Fruit fly (Drosophila melanogaster) whole organism, embryonic: ENCODE results near the gene CG2931.
A peak's percentile ranks its signal among the peaks of the same experiment; 100 is the strongest.

Experiments
- Abd-B ChIP-seq: fragments of 200-800 bp; sonication (Bioruptor generic); optimal IDR thresholded peaks from 2 replicates; lab custom pipeline; 2018; ENCODE audit warnings: missing biosample characterization, mild to moderate bottlenecking, missing genetic modification characterization, moderate library complexity
- B-H1 ChIP-seq: fragments of 200-800 bp; sonication (Bioruptor generic); IDR thresholded peaks from 3 replicates; pipeline ENCODE4 v1.3.6; 2022; ENCODE audit warnings: missing biosample characterization, missing genetic modification characterization
- CG1024 ChIP-seq: fragments of 200-800 bp; sonication (Bioruptor generic); IDR thresholded peaks from 2 replicates; pipeline ENCODE4 v1.3.6; 2022; ENCODE audit warnings: missing biosample characterization, missing genetic modification characterization
- CG10431 ChIP-seq: fragments of 200-800 bp; sonication (Bioruptor generic); optimal IDR thresholded peaks from 3 replicates; lab custom pipeline; 2018; ENCODE audit warnings: missing biosample characterization, mild to moderate bottlenecking, missing genetic modification characterization
- CG10462 ChIP-seq: fragments of 200-800 bp; sonication (Bioruptor generic); optimal IDR thresholded peaks from 2 replicates; lab custom pipeline; 2016; ENCODE audit warnings: missing biosample characterization, missing genetic modification characterization
- CG11085 ChIP-seq: fragments of 200-800 bp; sonication (Bioruptor generic); IDR thresholded peaks from 2 replicates; pipeline ENCODE4 v1.3.6; 2022; ENCODE audit warnings: missing biosample characterization, missing genetic modification characterization
- CG11560 ChIP-seq: fragments of 200-800 bp; sonication (Bioruptor generic); IDR thresholded peaks from 3 replicates; pipeline ENCODE4 v1.3.6; 2022; ENCODE audit warnings: missing biosample characterization, missing genetic modification characterization
- CG11695 ChIP-seq: fragments of 200-800 bp; sonication (Bioruptor generic); IDR thresholded peaks from 3 replicates; pipeline ENCODE4 v1.3.6; 2022; ENCODE audit warnings: missing biosample characterization, missing genetic modification characterization
- CG14965 ChIP-seq: fragments of 200-800 bp; sonication (Bioruptor generic); optimal IDR thresholded peaks from 2 replicates; lab custom pipeline; 2016; ENCODE audit warnings: missing biosample characterization, missing genetic modification characterization, borderline replicate concordance
- CG15479 ChIP-seq: fragments of 200-800 bp; sonication (Bioruptor generic); optimal IDR thresholded peaks from 3 replicates; lab custom pipeline; 2019; ENCODE audit warnings: missing biosample characterization, mild to moderate bottlenecking, missing genetic modification characterization, moderate library complexity
- CG17186 ChIP-seq: fragments of 200-800 bp; sonication (Bioruptor generic); optimal IDR thresholded peaks from 3 replicates; lab custom pipeline; 2017; ENCODE audit warnings: missing biosample characterization, missing genetic modification reagents, missing genetic modification characterization
- CG1832 ChIP-seq: fragments of 200-800 bp; sonication (Bioruptor generic); optimal IDR thresholded peaks from 2 replicates; lab custom pipeline; 2017; ENCODE audit warnings: missing biosample characterization, mild to moderate bottlenecking, missing genetic modification characterization, inconsistent platforms
- CG2129 ChIP-seq: fragments of 200-800 bp; sonication (Bioruptor generic); IDR thresholded peaks from 2 replicates; pipeline ENCODE4 v1.3.6; 2022; ENCODE audit warnings: missing biosample characterization, missing genetic modification characterization; ENCODE audit not compliant: partially characterized antibody
- CG2875 ChIP-seq: fragments of 200-800 bp; sonication (Bioruptor generic); optimal IDR thresholded peaks from 2 replicates; lab custom pipeline; 2017; ENCODE audit warnings: missing biosample characterization, mild to moderate bottlenecking, missing genetic modification characterization, missing genetic modification reagents
- CG31224 ChIP-seq: fragments of 200-800 bp; sonication (Bioruptor generic); IDR thresholded peaks from 2 replicates; pipeline ENCODE4 v1.3.6; 2022; ENCODE audit warnings: missing biosample characterization, missing genetic modification characterization
- CG33213 ChIP-seq: fragments of 200-800 bp; sonication (Bioruptor generic); optimal IDR thresholded peaks from 3 replicates; lab custom pipeline; 2016; ENCODE audit warnings: missing biosample characterization, missing genetic modification characterization
- CG34422 ChIP-seq: fragments of 200-800 bp; sonication (Bioruptor generic); IDR thresholded peaks from 3 replicates; pipeline ENCODE4 v1.3.6; 2022; ENCODE audit warnings: missing biosample characterization, missing genetic modification characterization
- CG4328 ChIP-seq: fragments of 200-800 bp; sonication (Bioruptor generic); optimal IDR thresholded peaks from 3 replicates; lab custom pipeline; 2017; ENCODE audit warnings: missing biosample characterization, missing genetic modification reagents, missing genetic modification characterization
- CG6689 ChIP-seq: fragments of 200-800 bp; sonication (Bioruptor generic); IDR thresholded peaks from 2 replicates; pipeline ENCODE4 v1.3.6; 2022; ENCODE audit warnings: missing biosample characterization, missing genetic modification characterization
- CG6813 ChIP-seq: fragments of 200-800 bp; sonication (Bioruptor generic); optimal IDR thresholded peaks from 2 replicates; lab custom pipeline; 2017; ENCODE audit warnings: missing biosample characterization, missing genetic modification characterization, mild to moderate bottlenecking, moderate library complexity, missing genetic modification reagents
- CG6854 ChIP-seq: fragments of 200-800 bp; sonication (Bioruptor generic); optimal IDR thresholded peaks from 3 replicates; lab custom pipeline; 2017; ENCODE audit warnings: missing biosample characterization, mild to moderate bottlenecking, missing genetic modification characterization
- CG7556 ChIP-seq: fragments of 200-800 bp; sonication (Bioruptor generic); optimal IDR thresholded peaks from 2 replicates; lab custom pipeline; 2017; ENCODE audit warnings: missing biosample characterization, mild to moderate bottlenecking, missing genetic modification characterization
- CG9876 ChIP-seq: fragments of 200-800 bp; sonication (Bioruptor generic); optimal IDR thresholded peaks from 2 replicates; lab custom pipeline; 2016; ENCODE audit warnings: missing biosample characterization, missing genetic modification characterization
- CkIIα-i1 ChIP-seq: fragments of 200-800 bp; sonication (Bioruptor generic); IDR thresholded peaks from 2 replicates; pipeline ENCODE4 v1.3.6; 2022; ENCODE audit warnings: missing biosample characterization, missing genetic modification characterization
- CrebB ChIP-seq: fragments of 200-800 bp; sonication (Bioruptor generic); optimal IDR thresholded peaks from 3 replicates; lab custom pipeline; 2018; ENCODE audit warnings: missing biosample characterization, mild to moderate bottlenecking, missing genetic modification characterization
- D ChIP-seq, 2 experiments: fragments of 200-800 bp in 1 of 2; fragments of >200 bp in 1 of 2; sonication (Bioruptor generic) in 1 of 2; optimal IDR thresholded peaks; 2 replicates in 1 of 2; 3 replicates in 1 of 2; lab custom pipeline; 2017; ENCODE audit warnings: mild to moderate bottlenecking in 1 of 2, missing biosample characterization in 1 of 2, missing genetic modification characterization in 1 of 2, missing genetic modification reagents in 1 of 2
- Fer1 ChIP-seq: fragments of 200-800 bp; sonication (Bioruptor generic); optimal IDR thresholded peaks from 2 replicates; lab custom pipeline; 2017; ENCODE audit warnings: missing biosample characterization, mild to moderate bottlenecking, missing genetic modification characterization
- Hmr ChIP-seq: fragments of 200-800 bp; sonication (Bioruptor generic); optimal IDR thresholded peaks from 3 replicates; lab custom pipeline; 2017; ENCODE audit warnings: mild to moderate bottlenecking, missing biosample characterization, missing genetic modification reagents, missing genetic modification characterization
- Hr78 ChIP-seq, 2 experiments: fragments of 200-800 bp in 1 of 2; fragments of >200 bp in 1 of 2; sonication (Bioruptor generic) in 1 of 2; optimal IDR thresholded peaks; 2 replicates each; lab custom pipeline; 2017 to 2019; ENCODE audit warnings: missing biosample characterization in 2 of 2, missing genetic modification characterization in 2 of 2, mild to moderate bottlenecking in 1 of 2, moderate library complexity in 1 of 2
- MESR4 ChIP-seq: fragments of 200-800 bp; sonication (Bioruptor generic); optimal IDR thresholded peaks from 2 replicates; lab custom pipeline; 2018; ENCODE audit warnings: missing biosample characterization, mild to moderate bottlenecking, missing genetic modification characterization, moderate library complexity
- Med ChIP-seq: fragments of 200-800 bp; sonication (Bioruptor generic); peaks from one replicate; lab custom pipeline; 2016; ENCODE audit warnings: missing biosample characterization, missing genetic modification characterization, mild to moderate bottlenecking, inconsistent platforms, moderate library complexity
- Neu2 ChIP-seq: fragments of 200-800 bp; sonication (Bioruptor generic); optimal IDR thresholded peaks from 3 replicates; lab custom pipeline; 2016; ENCODE audit warnings: missing biosample characterization, missing genetic modification characterization, borderline replicate concordance
- Sox102F ChIP-seq: fragments of 200-800 bp; sonication (Bioruptor generic); optimal IDR thresholded peaks from 2 replicates; lab custom pipeline; 2018; ENCODE audit warnings: missing biosample characterization, mild to moderate bottlenecking, missing genetic modification characterization, moderate library complexity
- al ChIP-seq: fragments of 200-800 bp; sonication (Bioruptor generic); IDR thresholded peaks from 2 replicates; pipeline ENCODE4 v1.3.6; 2022; ENCODE audit warnings: missing biosample characterization, missing genetic modification characterization
- aop ChIP-seq: fragments of 200-800 bp; sonication (Bioruptor generic); IDR thresholded peaks from 2 replicates; pipeline ENCODE4 v1.3.6; 2022; ENCODE audit warnings: missing biosample characterization, missing genetic modification characterization
- crol ChIP-seq: fragments of 200-800 bp; sonication (Bioruptor generic); IDR thresholded peaks from 2 replicates; pipeline ENCODE4 v1.3.6; 2022; ENCODE audit warnings: missing biosample characterization, missing genetic modification characterization
- fd64A ChIP-seq: fragments of 200-800 bp; sonication (Bioruptor generic); optimal IDR thresholded peaks from 3 replicates; lab custom pipeline; 2018; ENCODE audit warnings: missing biosample characterization, mild to moderate bottlenecking, missing genetic modification characterization
- gfzf ChIP-seq: fragments of 200-800 bp; sonication (Bioruptor generic); optimal IDR thresholded peaks from 2 replicates; lab custom pipeline; 2016; ENCODE audit warnings: missing biosample characterization, mild to moderate bottlenecking, missing genetic modification characterization, moderate library complexity
- insv ChIP-seq, 2 experiments: fragments of 200-800 bp; sonication (Bioruptor generic); optimal IDR thresholded peaks; 3 replicates each; lab custom pipeline; 2016 to 2018; ENCODE audit warnings: missing biosample characterization in 2 of 2, missing genetic modification characterization in 2 of 2
- kay ChIP-seq: fragments of 200-800 bp; sonication (Bioruptor generic); optimal IDR thresholded peaks from 2 replicates; lab custom pipeline; 2016; ENCODE audit warnings: missing biosample characterization, missing genetic modification characterization
- knrl ChIP-seq: fragments of 200-800 bp; sonication (Bioruptor generic); IDR thresholded peaks from 3 replicates; pipeline ENCODE4 v1.3.6; 2022; ENCODE audit warnings: missing biosample characterization, missing genetic modification characterization; ENCODE audit not compliant: partially characterized antibody
- mirr ChIP-seq: fragments of 200-800 bp; sonication (Bioruptor generic); optimal IDR thresholded peaks from 3 replicates; lab custom pipeline; 2018; ENCODE audit warnings: missing biosample characterization, mild to moderate bottlenecking, missing genetic modification characterization
- odd ChIP-seq: fragments of 200-800 bp; sonication (Bioruptor generic); optimal IDR thresholded peaks from 2 replicates; lab custom pipeline; 2017; ENCODE audit warnings: missing biosample characterization, mild to moderate bottlenecking, missing genetic modification characterization
- rib ChIP-seq: fragments of 200-800 bp; sonication (Bioruptor generic); IDR thresholded peaks from 2 replicates; pipeline ENCODE4 v1.3.6; 2022; ENCODE audit warnings: missing biosample characterization, missing genetic modification characterization
- seq ChIP-seq: fragments of 200-800 bp; sonication (Bioruptor generic); IDR thresholded peaks from 2 replicates; pipeline ENCODE4 v1.3.6; 2022; ENCODE audit warnings: missing biosample characterization, missing genetic modification characterization
- slou ChIP-seq: fragments of 200-800 bp; sonication (Bioruptor generic); optimal IDR thresholded peaks from 3 replicates; lab custom pipeline; 2016; ENCODE audit warnings: missing biosample characterization, missing genetic modification characterization
- so ChIP-seq: fragments of 200-800 bp; sonication (Bioruptor generic); IDR thresholded peaks from 3 replicates; pipeline ENCODE4 v1.3.6; 2022; ENCODE audit warnings: missing biosample characterization, missing genetic modification characterization
- vnd ChIP-seq: fragments of 200-800 bp; sonication (Bioruptor generic); IDR thresholded peaks from 3 replicates; pipeline ENCODE4 v1.3.6; 2022; ENCODE audit warnings: missing biosample characterization, missing genetic modification characterization; ENCODE audit not compliant: partially characterized antibody
- wek ChIP-seq: fragments of 200-800 bp; sonication (Bioruptor generic); optimal IDR thresholded peaks from 3 replicates; lab custom pipeline; 2018; ENCODE audit warnings: missing biosample characterization, mild to moderate bottlenecking, missing genetic modification characterization, moderate library complexity

Gene CG2931

dm6 chr3R:5612372-5613113 lies 44.1 kb upstream of the CG2931 start, which contains the start of gene Rga (continued):
- TF ChIP-seq CrebB (tag; lab: Kevin White, UChicago): no peak
- TF ChIP-seq Hmr: no peak
- no peak for TF ChIP-seq Neu2 (GFP tag; lab: Kevin White, UChicago)
- no peak for TF ChIP-seq crol (GFP tag; lab: Robert Waterston, UW)
- peak; percentile 56 for TF ChIP-seq CG1832 (GFP tag; lab: Kevin White, UChicago)
- no peak for TF ChIP-seq mirr (GFP tag; lab: Kevin White, UChicago)
- no peak for TF ChIP-seq CG6813
- TF ChIP-seq CkIIα-i1 (GFP tag; lab: Robert Waterston, UW): no peak
- TF ChIP-seq kay (GFP tag; lab: Kevin White, UChicago): no peak
- no peak for TF ChIP-seq knrl (GFP tag; lab: Robert Waterston, UW)
- peak; percentile 5 for TF ChIP-seq CG7556 (GFP tag; lab: Kevin White, UChicago)
- no peak for TF ChIP-seq so (GFP tag; lab: Robert Waterston, UW)
- TF ChIP-seq Hr78 (GFP tag; optimal IDR thresholded peaks at IDR 0.05; lab: Kevin White, UChicago): peak in 1 of 2 experiments; percentile 63
- no peak for TF ChIP-seq CG11085 (GFP tag; lab: Robert Waterston, UW)
- TF ChIP-seq CG2875: no peak
- TF ChIP-seq CG33213 (GFP tag; lab: Kevin White, UChicago): no peak
- TF ChIP-seq CG11695 (GFP tag; lab: Robert Waterston, UW): peak; percentile 79
- no peak for TF ChIP-seq CG9876
- TF ChIP-seq CG15479 (GFP tag; lab: Kevin White, UChicago): peak; percentile 99
- no peak for TF ChIP-seq rib (GFP tag; lab: Robert Waterston, UW)
- TF ChIP-seq gfzf (GFP tag; lab: Kevin White, UChicago): no peak
- TF ChIP-seq Med (GFP tag; lab: Kevin White, UChicago): peak; percentile 30
- TF ChIP-seq CG4328 (GFP tag; lab: Kevin White, UChicago): no peak
- no peak for TF ChIP-seq B-H1 (GFP tag; lab: Robert Waterston, UW)
- peak; percentile 20 for TF ChIP-seq Fer1 (GFP tag; lab: Kevin White, UChicago)
- peak in 1 of 2 experiments; percentile 36 for TF ChIP-seq insv (GFP tag; optimal IDR thresholded peaks at IDR 0.05; lab: Kevin White, UChicago)
- TF ChIP-seq slou: no peak
- TF ChIP-seq CG6854 (GFP tag; lab: Kevin White, UChicago): peak; percentile 6
- no peak for TF ChIP-seq aop
- TF ChIP-seq al: no peak
- TF ChIP-seq fd64A (GFP tag; lab: Kevin White, UChicago): no peak
- no peak for TF ChIP-seq CG11560 (tag; lab: Robert Waterston, UW)
- no peak for TF ChIP-seq CG14965
- TF ChIP-seq Sox102F (GFP tag; lab: Kevin White, UChicago): no peak
- TF ChIP-seq CG1024 (GFP tag; lab: Robert Waterston, UW): no peak
- TF ChIP-seq CG6689: no peak
- no peak for TF ChIP-seq seq (GFP tag; lab: Robert Waterston, UW)
- no peak for TF ChIP-seq vnd (GFP tag; lab: Robert Waterston, UW)
- no peak for TF ChIP-seq D (optimal IDR thresholded peaks at IDR 0.05; lab: Kevin White, UChicago)
- TF ChIP-seq D (GFP tag; optimal IDR thresholded peaks at IDR 0.05; lab: Kevin White, UChicago): no peak
- no peak for TF ChIP-seq wek
- no peak for TF ChIP-seq CG2129
- TF ChIP-seq odd: peak; percentile 17
- TF ChIP-seq CG31224 (GFP tag; lab: Robert Waterston, UW): no peak
- no peak for TF ChIP-seq CG10462 (GFP tag; lab: Kevin White, UChicago)
- peak; percentile 6; the same call in 1 of the 3 replicates for TF ChIP-seq CG34422 (GFP tag; lab: Robert Waterston, UW)
- TF ChIP-seq MESR4 (GFP tag; lab: Kevin White, UChicago): peak; percentile 91
- no peak for TF ChIP-seq Abd-B (GFP tag; lab: Kevin White, UChicago)
- TF ChIP-seq CG17186: no peak
- TF ChIP-seq CG10431 (GFP tag; lab: Kevin White, UChicago): peak; percentile 10
